Worm (Caenorhabditis elegans): ENCODE results near the gene F09B12.7.

ce11 chrX:15050006-15050405 lies 44.9 kb downstream of the F09B12.7 start:
- TF ChIP-seq pha-4 (tag; optimal IDR thresholded peaks at IDR 0.05) (no peak), Y22D7AL.16 (tag; optimal IDR thresholded peaks at IDR 0.05) (no peak), F13H6.1 (tag; optimal IDR thresholded peaks at IDR 0.05) (no peak), tbx-2 (tag; optimal IDR thresholded peaks at IDR 0.05) (no peak), ama-1 (optimal IDR thresholded peaks at IDR 0.05) (no peak), dmd-4 (tag; optimal IDR thresholded peaks at IDR 0.05; ENCODE audit: borderline replicate concordance) (no peak), nhr-11 (tag; optimal IDR thresholded peaks at IDR 0.05) (no peak), sox-2 (GFP tag; IDR thresholded peaks at IDR 0.05) (no peak), C08G9.2 (tag; optimal IDR thresholded peaks at IDR 0.05) (no peak), gmeb-2 (tag; optimal IDR thresholded peaks at IDR 0.05) (no peak), C38D4.7 (GFP tag; optimal IDR thresholded peaks at IDR 0.05) (no peak), rnt-1 (tag; optimal IDR thresholded peaks at IDR 0.05) (no peak), pqm-1 (tag; optimal IDR thresholded peaks at IDR 0.05) (no peak), dve-1 (tag; optimal IDR thresholded peaks at IDR 0.05) (no peak)
